Worm (Caenorhabditis elegans) whole organism, L4/young adult: ENCODE results near the gene ula-1.

Experiments
- W03F9.2 ChIP-seq: fragments of 150-350 bp; optimal IDR thresholded peaks from 2 replicates; lab custom pipeline; 2014; ENCODE audit warnings: missing biosample characterization, missing genetic modification characterization
- dao-5 ChIP-seq: sonication (generic microtip); optimal IDR thresholded peaks from 2 replicates; lab custom pipeline; 2016; ENCODE audit warnings: missing genotype, missing genetic modification characterization, moderate library complexity, missing compliant biosample characterization
- him-1 ChIP-seq: sonication (generic microtip); optimal IDR thresholded peaks from 2 replicates; lab custom pipeline; 2016; ENCODE audit warnings: missing genotype, missing genetic modification reagents, missing genetic modification characterization, missing compliant biosample characterization

- TF ChIP-seq him-1 (tag; lab: Kevin White, UChicago) = no peak
- no peak for TF ChIP-seq dao-5 (tag; lab: Kevin White, UChicago)
- TF ChIP-seq W03F9.2 = no peak
Observed at ce11 chrIII:4934896-4935628, 14.9 kb upstream of the ula-1 start, which contains the start of gene mrps-18C.
